Worm (Caenorhabditis elegans): Measurements from ENCODE around the gene acs-7.
A peak's percentile ranks its signal among the peaks of the same experiment; 100 is the strongest.

Gene acs-7

ce11 chrII:9281595-9281994 lies 10.2 kb upstream of the acs-7 start:
- TF ChIP-seq nhr-237 (tag; optimal IDR thresholded peaks at IDR 0.05) (no peak), nhr-12 (tag; optimal IDR thresholded peaks at IDR 0.05) (no peak), tbx-2 (tag; optimal IDR thresholded peaks at IDR 0.05) (no peak), nhr-28 (tag; optimal IDR thresholded peaks at IDR 0.05) (no peak), hmg-11 (tag; optimal IDR thresholded peaks at IDR 0.05) (peak; percentile 57), jun-1 (tag; optimal IDR thresholded peaks at IDR 0.05) (no peak), eor-1 (tag; optimal IDR thresholded peaks at IDR 0.05) (no peak), lin-39 (tag; optimal IDR thresholded peaks at IDR 0.05) (peak; percentile 55), egl-5 (tag; optimal IDR thresholded peaks at IDR 0.05) (peak; percentile 69), daf-12 (tag; optimal IDR thresholded peaks at IDR 0.05) (no peak), nhr-77 (tag; optimal IDR thresholded peaks at IDR 0.05) (no peak), R02D3.7 (tag; optimal IDR thresholded peaks at IDR 0.05) (no peak), lin-15B (tag; optimal IDR thresholded peaks at IDR 0.05) (peak; percentile 6), skn-1 (tag; optimal IDR thresholded peaks at IDR 0.05) (no peak), sea-2 (GFP tag; optimal IDR thresholded peaks at IDR 0.05) (no peak), elt-2 (tag; optimal IDR thresholded peaks at IDR 0.05) (no peak), mdl-1 (tag; optimal IDR thresholded peaks at IDR 0.05) (no peak), egl-27 (tag; optimal IDR thresholded peaks at IDR 0.05) (no peak), fos-1 (tag; optimal IDR thresholded peaks at IDR 0.05) (no peak), nhr-25 (tag; optimal IDR thresholded peaks at IDR 0.05) (no peak), ZK546.5 (tag; optimal IDR thresholded peaks at IDR 0.05) (no peak), nhr-23 (tag; optimal IDR thresholded peaks at IDR 0.05) (no peak), elt-3 (tag; optimal IDR thresholded peaks at IDR 0.05) (no peak), ceh-16 (tag; optimal IDR thresholded peaks at IDR 0.05) (no peak), nhr-67 (tag; optimal IDR thresholded peaks at IDR 0.05) (no peak), snpc-4 (tag; optimal IDR thresholded peaks at IDR 0.05) (no peak), nhr-76 (tag; optimal IDR thresholded peaks at IDR 0.05) (no peak), nfya-1 (tag; optimal IDR thresholded peaks at IDR 0.05; ENCODE audit: insufficient read depth) (peak; percentile 56), ceh-28 (tag; optimal IDR thresholded peaks at IDR 0.05) (no peak), unc-39 (tag; optimal IDR thresholded peaks at IDR 0.05) (no peak), ama-1 (optimal IDR thresholded peaks at IDR 0.05) (peak; percentile 40)

- no peak for TF ChIP-seq nfya-1 (tag; optimal IDR thresholded peaks at IDR 0.05; ENCODE audit: insufficient read depth)
- no peak for TF ChIP-seq ztf-11 (tag; optimal IDR thresholded peaks at IDR 0.05)
- TF ChIP-seq daf-12 (tag; optimal IDR thresholded peaks at IDR 0.05), result no peak
- no peak for TF ChIP-seq mdl-1 (tag; optimal IDR thresholded peaks at IDR 0.05)
- TF ChIP-seq mml-1 (tag; optimal IDR thresholded peaks at IDR 0.05), result no peak
- TF ChIP-seq jun-1 (tag; optimal IDR thresholded peaks at IDR 0.05), result no peak
- TF ChIP-seq nhr-25 (tag; optimal IDR thresholded peaks at IDR 0.05), result no peak
- TF ChIP-seq fkh-10 (GFP tag; optimal IDR thresholded peaks at IDR 0.05), result no peak
- no peak for TF ChIP-seq R02D3.7 (tag; optimal IDR thresholded peaks at IDR 0.05)
- no peak for TF ChIP-seq ceh-9 (tag; optimal IDR thresholded peaks at IDR 0.05)
- no peak for TF ChIP-seq nhr-43 (tag; optimal IDR thresholded peaks at IDR 0.05; ENCODE audit: poor library complexity, severe bottlenecking)
- no peak for TF ChIP-seq sea-2 (GFP tag; optimal IDR thresholded peaks at IDR 0.05)
- no peak for TF ChIP-seq nhr-11 (tag; optimal IDR thresholded peaks at IDR 0.05)
- TF ChIP-seq egl-5 (tag; optimal IDR thresholded peaks at IDR 0.05), result no peak
- TF ChIP-seq nhr-237 (tag; optimal IDR thresholded peaks at IDR 0.05), result no peak
- no peak for TF ChIP-seq eor-1 (tag; optimal IDR thresholded peaks at IDR 0.05)
- no peak for TF ChIP-seq lin-15B (tag; optimal IDR thresholded peaks at IDR 0.05)
- no peak for TF ChIP-seq lsy-12 (tag; optimal IDR thresholded peaks at IDR 0.05)
- TF ChIP-seq elt-1 (tag; optimal IDR thresholded peaks at IDR 0.05), result no peak
- no peak for TF ChIP-seq nhr-76 (tag; optimal IDR thresholded peaks at IDR 0.05)
Measured at ce11 chrII:9282065-9282464, 9.8 kb upstream of the acs-7 start.

- no peak for TF ChIP-seq daf-12 (tag; optimal IDR thresholded peaks at IDR 0.05)
- no peak for TF ChIP-seq ceh-16 (tag; optimal IDR thresholded peaks at IDR 0.05)
- no peak for TF ChIP-seq fkh-2 (tag; optimal IDR thresholded peaks at IDR 0.05)
- TF ChIP-seq skn-1 (tag; optimal IDR thresholded peaks at IDR 0.05), result peak; percentile 64
- peak; percentile 97 for TF ChIP-seq nfya-1 (tag; optimal IDR thresholded peaks at IDR 0.05; ENCODE audit: insufficient read depth)
- TF ChIP-seq aly-2 (tag; optimal IDR thresholded peaks at IDR 0.05), result peak; percentile 16
- TF ChIP-seq ztf-11 (tag; optimal IDR thresholded peaks at IDR 0.05), result peak; percentile 32
- no peak for TF ChIP-seq nhr-237 (tag; optimal IDR thresholded peaks at IDR 0.05)
- TF ChIP-seq jun-1 (tag; optimal IDR thresholded peaks at IDR 0.05), result peak; percentile 93
- peak; percentile 96 for TF ChIP-seq lin-39 (tag; optimal IDR thresholded peaks at IDR 0.05)
- TF ChIP-seq nhr-77 (tag; optimal IDR thresholded peaks at IDR 0.05), result no peak
- TF ChIP-seq nhr-67 (tag; optimal IDR thresholded peaks at IDR 0.05), result no peak
- peak; percentile 88 for TF ChIP-seq nhr-11 (tag; optimal IDR thresholded peaks at IDR 0.05)
- TF ChIP-seq ama-1 (optimal IDR thresholded peaks at IDR 0.05), result peak; percentile 91
- TF ChIP-seq nhr-23 (tag; optimal IDR thresholded peaks at IDR 0.05), result peak; percentile 90
- no peak for TF ChIP-seq unc-39 (tag; optimal IDR thresholded peaks at IDR 0.05)
- TF ChIP-seq mml-1 (tag; optimal IDR thresholded peaks at IDR 0.05), result no peak
- peak; percentile 94 for TF ChIP-seq ceh-28 (tag; optimal IDR thresholded peaks at IDR 0.05)
- TF ChIP-seq fos-1 (tag; optimal IDR thresholded peaks at IDR 0.05), result peak; percentile 78
- peak; percentile 96 for TF ChIP-seq lsy-12 (tag; optimal IDR thresholded peaks at IDR 0.05)
- TF ChIP-seq elt-3 (tag; optimal IDR thresholded peaks at IDR 0.05), result peak in 1 of 3 experiments; percentile 62
- no peak for TF ChIP-seq sea-2 (GFP tag; optimal IDR thresholded peaks at IDR 0.05)
- TF ChIP-seq egl-27 (tag; optimal IDR thresholded peaks at IDR 0.05), result peak; percentile 13
- TF ChIP-seq mdl-1 (tag; optimal IDR thresholded peaks at IDR 0.05), result peak; percentile 64
- TF ChIP-seq nhr-28 (tag; optimal IDR thresholded peaks at IDR 0.05), result no peak
- peak; percentile 61 for TF ChIP-seq fkh-10 (GFP tag; optimal IDR thresholded peaks at IDR 0.05)
- TF ChIP-seq nhr-25 (tag; optimal IDR thresholded peaks at IDR 0.05), result peak; percentile 97
- peak; percentile 87 for TF ChIP-seq unc-62 (GFP tag; optimal IDR thresholded peaks at IDR 0.05)
- peak; percentile 15 for TF ChIP-seq elt-1 (tag; optimal IDR thresholded peaks at IDR 0.05)
- no peak for TF ChIP-seq ceh-82 (tag; optimal IDR thresholded peaks at IDR 0.05)
- no peak for TF ChIP-seq nhr-12 (tag; optimal IDR thresholded peaks at IDR 0.05)
- TF ChIP-seq hmg-11 (tag; optimal IDR thresholded peaks at IDR 0.05), result peak; percentile 99
- TF ChIP-seq snpc-4 (tag; optimal IDR thresholded peaks at IDR 0.05), result peak; percentile 28
- peak; percentile 88 for TF ChIP-seq lin-15B (tag; optimal IDR thresholded peaks at IDR 0.05)
- TF ChIP-seq egl-5 (tag; optimal IDR thresholded peaks at IDR 0.05), result peak; percentile 56
- peak; percentile 51 for TF ChIP-seq R02D3.7 (tag; optimal IDR thresholded peaks at IDR 0.05)
- peak; percentile 81 for TF ChIP-seq nhr-43 (tag; optimal IDR thresholded peaks at IDR 0.05; ENCODE audit: poor library complexity, severe bottlenecking)
Measured at ce11 chrII:9282787-9283186, 9.0 kb upstream of the acs-7 start.
